Fruit fly (Drosophila melanogaster) whole organism, embryonic: ENCODE measurements around the gene CG46307.

Experiments
- Adf1 ChIP-seq: fragments of 200-800 bp; sonication (Bioruptor generic); IDR thresholded peaks from 2 replicates; pipeline ENCODE4 v1.3.6; 2022; ENCODE audit warnings: missing biosample characterization, missing genetic modification characterization
- Blimp-1 ChIP-seq: fragments of 200-800 bp; sonication (Bioruptor generic); optimal IDR thresholded peaks from 3 replicates; lab custom pipeline; 2018; ENCODE audit warnings: missing biosample characterization, missing genetic modification characterization, mild to moderate bottlenecking, moderate library complexity, missing genetic modification reagents
- CG10147 ChIP-seq: fragments of 200-800 bp; sonication (Bioruptor generic); optimal IDR thresholded peaks from 2 replicates; lab custom pipeline; 2019; ENCODE audit warnings: missing biosample characterization, mild to moderate bottlenecking, missing genetic modification characterization, moderate library complexity
- CG10565 ChIP-seq: fragments of 200-800 bp; sonication (Bioruptor generic); optimal IDR thresholded peaks from 3 replicates; lab custom pipeline; 2016; ENCODE audit warnings: missing biosample characterization, mild to moderate bottlenecking, missing genetic modification characterization
- CG13296 ChIP-seq: fragments of 200-800 bp; sonication (Bioruptor generic); optimal IDR thresholded peaks from 3 replicates; lab custom pipeline; 2018; ENCODE audit warnings: missing biosample characterization, mild to moderate bottlenecking, missing genetic modification characterization
- CG13894 ChIP-seq: fragments of 200-800 bp; sonication (Bioruptor generic); optimal IDR thresholded peaks from 3 replicates; lab custom pipeline; 2018; ENCODE audit warnings: missing biosample characterization, mild to moderate bottlenecking, missing genetic modification characterization, moderate library complexity
- CG14710 ChIP-seq: fragments of 200-800 bp; sonication (Bioruptor generic); optimal IDR thresholded peaks from 3 replicates; lab custom pipeline; 2019; ENCODE audit warnings: missing biosample characterization, mild to moderate bottlenecking, missing genetic modification characterization, moderate library complexity
- CG17186 ChIP-seq: fragments of 200-800 bp; sonication (Bioruptor generic); optimal IDR thresholded peaks from 3 replicates; lab custom pipeline; 2017; ENCODE audit warnings: missing biosample characterization, missing genetic modification reagents, missing genetic modification characterization
- CG17361 ChIP-seq: fragments of 200-800 bp; sonication (Bioruptor generic); IDR thresholded peaks from 3 replicates; pipeline ENCODE4 v1.3.6; 2022; ENCODE audit warnings: missing biosample characterization, missing genetic modification characterization
- CG2116 ChIP-seq: fragments of 200-800 bp; sonication (Bioruptor generic); optimal IDR thresholded peaks from 3 replicates; lab custom pipeline; 2018; ENCODE audit warnings: missing biosample characterization, mild to moderate bottlenecking, missing genetic modification characterization
- CG2120 ChIP-seq: fragments of 200-800 bp; sonication (Bioruptor generic); optimal IDR thresholded peaks from 3 replicates; lab custom pipeline; 2016; ENCODE audit warnings: missing biosample characterization, missing genetic modification characterization
- CG30020 ChIP-seq: fragments of 200-800 bp; optimal IDR thresholded peaks from 2 replicates; lab custom pipeline; 2019; ENCODE audit warnings: missing biosample characterization, mild to moderate bottlenecking, missing genetic modification characterization, moderate library complexity
- CG30403 ChIP-seq: fragments of 200-800 bp; sonication (Bioruptor generic); optimal IDR thresholded peaks from 3 replicates; lab custom pipeline; 2016; ENCODE audit warnings: missing biosample characterization, missing genetic modification characterization
- CG3281 ChIP-seq: fragments of 200-800 bp; sonication (Bioruptor generic); optimal IDR thresholded peaks from 3 replicates; lab custom pipeline; 2017; ENCODE audit warnings: missing biosample characterization, mild to moderate bottlenecking, missing genetic modification characterization
- CG6254 ChIP-seq: fragments of 200-800 bp; sonication (Bioruptor generic); optimal IDR thresholded peaks from 3 replicates; lab custom pipeline; 2017; ENCODE audit warnings: mild to moderate bottlenecking, missing biosample characterization, missing genetic modification reagents, missing genetic modification characterization
- CG6791 ChIP-seq: fragments of 200-800 bp; sonication (Bioruptor generic); IDR thresholded peaks from 3 replicates; pipeline ENCODE4 v1.3.6; 2022; ENCODE audit warnings: missing biosample characterization, missing genetic modification characterization; ENCODE audit not compliant: partially characterized antibody
- CG8290 ChIP-seq, 3 experiments: fragments of 200-800 bp; sonication (Bioruptor generic); optimal IDR thresholded peaks; 2 replicates each; lab custom pipeline; 2016 to 2019; ENCODE audit warnings: missing biosample characterization in 3 of 3, missing genetic modification characterization in 3 of 3, mild to moderate bottlenecking in 2 of 3, moderate library complexity in 1 of 3
- CG9797 ChIP-seq: fragments of 200-800 bp; sonication (Bioruptor generic); optimal IDR thresholded peaks from 3 replicates; lab custom pipeline; 2018; ENCODE audit warnings: missing biosample characterization, mild to moderate bottlenecking, missing genetic modification characterization
- Doc3 ChIP-seq: fragments of 200-800 bp; sonication (Bioruptor generic); IDR thresholded peaks from 3 replicates; pipeline ENCODE4 v1.3.6; 2022; ENCODE audit warnings: missing biosample characterization, missing genetic modification characterization; ENCODE audit not compliant: partially characterized antibody
- Fer2 ChIP-seq: fragments of 200-800 bp; sonication (Bioruptor generic); optimal IDR thresholded peaks from 2 replicates; lab custom pipeline; 2018; ENCODE audit warnings: missing biosample characterization, mild to moderate bottlenecking, missing genetic modification characterization, moderate library complexity
- GATAe ChIP-seq: fragments of 200-800 bp; sonication (Bioruptor generic); conservative IDR thresholded peaks from 2 replicates; pipeline ENCODE4 v1.3.6; 2022; ENCODE audit warnings: missing biosample characterization, missing genetic modification characterization
- Gug ChIP-seq: fragments of 200-800 bp; sonication (Bioruptor generic); IDR thresholded peaks from 4 replicates; pipeline ENCODE4 v1.3.6; 2022; ENCODE audit warnings: missing biosample characterization, missing genetic modification characterization
- Hand ChIP-seq: fragments of 200-800 bp; sonication (Bioruptor generic); optimal IDR thresholded peaks from 2 replicates; lab custom pipeline; 2017; ENCODE audit warnings: mild to moderate bottlenecking, missing biosample characterization, missing genetic modification reagents, missing genetic modification characterization
- Hey ChIP-seq: fragments of 200-800 bp; sonication (Bioruptor generic); optimal IDR thresholded peaks from 3 replicates; lab custom pipeline; 2018; ENCODE audit warnings: missing biosample characterization, mild to moderate bottlenecking, missing genetic modification characterization
- MESR4 ChIP-seq: fragments of 200-800 bp; sonication (Bioruptor generic); optimal IDR thresholded peaks from 2 replicates; lab custom pipeline; 2018; ENCODE audit warnings: missing biosample characterization, mild to moderate bottlenecking, missing genetic modification characterization, moderate library complexity
- Ravus ChIP-seq: fragments of 200-800 bp; sonication (Bioruptor generic); IDR thresholded peaks from 2 replicates; pipeline ENCODE4 v1.3.6; 2022; ENCODE audit warnings: missing biosample characterization, missing genetic modification characterization
- Sry-β ChIP-seq: fragments of 200-800 bp; sonication (Bioruptor generic); optimal IDR thresholded peaks from 2 replicates; lab custom pipeline; 2018; ENCODE audit warnings: missing biosample characterization, mild to moderate bottlenecking, missing genetic modification characterization, moderate library complexity
- Sry-δ ChIP-seq: fragments of 200-800 bp; sonication (Bioruptor generic); optimal IDR thresholded peaks from 2 replicates; lab custom pipeline; 2016; ENCODE audit warnings: missing biosample characterization, missing genetic modification characterization
- Vsx1 ChIP-seq: fragments of 200-800 bp; sonication (Bioruptor generic); optimal IDR thresholded peaks from 2 replicates; lab custom pipeline; 2017; ENCODE audit warnings: missing biosample characterization, mild to moderate bottlenecking, missing genetic modification characterization, missing genetic modification reagents
- ab ChIP-seq: fragments of 200-800 bp; sonication (Bioruptor generic); optimal IDR thresholded peaks from 2 replicates; lab custom pipeline; 2016; ENCODE audit warnings: missing biosample characterization, missing genetic modification characterization
- abd-A ChIP-seq: fragments of 200-800 bp; sonication (Bioruptor generic); optimal IDR thresholded peaks from 3 replicates; lab custom pipeline; 2019; ENCODE audit warnings: missing biosample characterization, mild to moderate bottlenecking, missing genetic modification characterization, moderate library complexity
- al ChIP-seq: fragments of 200-800 bp; sonication (Bioruptor generic); IDR thresholded peaks from 2 replicates; pipeline ENCODE4 v1.3.6; 2022; ENCODE audit warnings: missing biosample characterization, missing genetic modification characterization
- aop ChIP-seq: fragments of 200-800 bp; sonication (Bioruptor generic); IDR thresholded peaks from 2 replicates; pipeline ENCODE4 v1.3.6; 2022; ENCODE audit warnings: missing biosample characterization, missing genetic modification characterization
- cg ChIP-seq: fragments of 200-800 bp; sonication (Bioruptor generic); optimal IDR thresholded peaks from 3 replicates; lab custom pipeline; 2019; ENCODE audit warnings: missing biosample characterization, mild to moderate bottlenecking, missing genetic modification characterization, moderate library complexity
- emc ChIP-seq: fragments of 200-800 bp; sonication (Bioruptor generic); optimal IDR thresholded peaks from 2 replicates; lab custom pipeline; 2016; ENCODE audit warnings: missing biosample characterization, missing genetic modification characterization
- grau ChIP-seq: fragments of 200-800 bp; optimal IDR thresholded peaks from 3 replicates; lab custom pipeline; 2019; ENCODE audit warnings: missing biosample characterization, mild to moderate bottlenecking, missing genetic modification characterization, moderate library complexity
- kni ChIP-seq: fragments of 200-800 bp; sonication (Bioruptor generic); optimal IDR thresholded peaks from 3 replicates; lab custom pipeline; 2017; ENCODE audit warnings: mild to moderate bottlenecking, missing biosample characterization, missing genetic modification reagents, missing genetic modification characterization
- lola ChIP-seq, 3 experiments: fragments of >200 bp in 2 of 3; fragments of 200-800 bp in 1 of 3; sonication (Bioruptor generic) in 1 of 3; optimal IDR thresholded peaks; 2 replicates each; lab custom pipeline; 2017 to 2019; ENCODE audit warnings: missing biosample characterization in 3 of 3, missing genetic modification characterization in 3 of 3, mild to moderate bottlenecking in 1 of 3, moderate library complexity in 1 of 3
- pan ChIP-seq, 4 experiments: fragments of >200 bp in 3 of 4; fragments of 200-800 bp in 1 of 4; sonication (Bioruptor generic) in 1 of 4; optimal IDR thresholded peaks in 3 of 4; IDR thresholded peaks in 1 of 4; 2 replicates each; pipeline versions ENCODE4 v1.3.6 to Lab custom; 2017 to 2022; ENCODE audit warnings: missing biosample characterization in 2 of 4, missing genetic modification characterization in 2 of 4, mixed read lengths in 1 of 4
- pita ChIP-seq: fragments of 200-800 bp; sonication (Bioruptor generic); optimal IDR thresholded peaks from 2 replicates; lab custom pipeline; 2017; ENCODE audit warnings: missing biosample characterization, mild to moderate bottlenecking, missing genetic modification characterization
- pum ChIP-seq: fragments of 200-800 bp; sonication (Bioruptor generic); optimal IDR thresholded peaks from 2 replicates; lab custom pipeline; 2016; ENCODE audit warnings: missing biosample characterization, missing genetic modification characterization
- ro ChIP-seq: fragments of 200-800 bp; sonication (Bioruptor generic); IDR thresholded peaks from 2 replicates; pipeline ENCODE4 v1.3.6; 2022; ENCODE audit warnings: missing biosample characterization, missing genetic modification characterization
- shn ChIP-seq: fragments of 200-800 bp; sonication (Bioruptor generic); optimal IDR thresholded peaks from 3 replicates; lab custom pipeline; 2016; ENCODE audit warnings: missing biosample characterization, missing genetic modification characterization
- sob ChIP-seq: fragments of 200-800 bp; sonication (Bioruptor generic); IDR thresholded peaks from 2 replicates; pipeline ENCODE4 v1.3.6; 2022; ENCODE audit warnings: missing biosample characterization, missing genetic modification characterization
- unc-4 ChIP-seq: fragments of 200-800 bp; sonication (Bioruptor generic); IDR thresholded peaks from 2 replicates; pipeline ENCODE4 v1.3.6; 2022; ENCODE audit warnings: missing biosample characterization, missing genetic modification characterization; ENCODE audit not compliant: partially characterized antibody
- zfh2 ChIP-seq: fragments of 200-800 bp; sonication (Bioruptor generic); optimal IDR thresholded peaks from 2 replicates; lab custom pipeline; 2016; ENCODE audit warnings: missing biosample characterization, missing genetic modification characterization

Gene CG46307

DNA sequence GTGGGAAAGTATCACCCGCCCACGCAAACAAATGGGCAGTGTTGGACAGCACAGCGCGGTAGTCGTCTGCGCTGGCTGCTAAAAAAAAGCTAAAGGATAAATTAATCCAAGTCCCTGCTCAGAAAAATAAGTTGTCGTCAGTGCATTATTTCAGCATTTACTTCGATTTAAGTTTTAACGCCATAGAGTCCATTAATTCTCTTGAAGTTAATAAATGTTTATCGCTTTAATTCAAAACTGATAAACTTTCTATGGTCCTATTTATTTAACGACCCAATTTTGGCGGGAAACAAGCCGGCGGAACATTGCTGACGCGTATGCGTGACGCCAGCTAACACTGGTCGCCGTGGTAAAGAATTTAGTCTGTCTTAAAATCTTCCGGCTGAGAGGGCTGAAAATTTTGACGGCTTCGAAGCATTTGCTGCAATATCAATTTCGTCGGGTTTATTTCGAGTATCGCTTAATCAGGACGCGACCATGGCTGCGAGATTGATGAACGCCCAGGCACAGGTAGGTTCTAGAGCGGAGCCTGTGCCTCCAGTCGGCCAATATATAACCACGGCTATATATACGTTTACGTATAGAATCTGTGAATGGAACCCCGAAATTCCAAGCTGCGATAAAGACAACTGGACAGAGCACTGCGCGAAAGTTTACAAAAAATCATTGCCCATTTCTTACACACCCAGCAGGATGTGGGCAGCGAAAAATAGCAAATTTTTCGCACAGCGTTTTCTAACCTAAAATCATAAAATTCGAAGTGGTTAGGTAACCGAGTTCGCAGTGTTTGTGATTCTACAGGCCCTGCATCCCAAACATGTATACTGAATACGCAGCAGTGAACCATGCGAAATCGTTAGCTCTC lies 64.2 kb downstream of the CG46307 start, which contains the start of the genes mAcon1, CG43345 and CG43346 (continued):
- TF ChIP-seq CG17186 (peak; percentile 93), Gug (GFP tag; lab: Robert Waterston, UW) (peak; percentile 52; the same call in 3 of the 4 replicates), CG10147 (GFP tag; lab: Kevin White, UChicago) (peak; percentile 81), Hey (tag; lab: Kevin White, UChicago) (no peak), grau (tag; lab: Kevin White, UChicago) (peak; percentile 83), Sry-δ (peak; percentile 67), Blimp-1 (GFP tag; lab: Kevin White, UChicago) (no peak), Vsx1 (GFP tag; lab: Kevin White, UChicago) (no peak), CG8290 (GFP tag; optimal IDR thresholded peaks at IDR 0.05; lab: Kevin White, UChicago) (peak; percentile 68), CG8290 (tag; optimal IDR thresholded peaks at IDR 0.05; lab: Kevin White, UChicago) (peak in 1 of 2 experiments; percentile 49), CG2120 (GFP tag; lab: Kevin White, UChicago) (peak; percentile 93), abd-A (tag; lab: Kevin White, UChicago) (no peak), CG13894 (tag; lab: Kevin White, UChicago) (no peak), CG17361 (GFP tag; lab: Robert Waterston, UW) (no peak; the same call in 2 of the 3 replicates), CG6791 (GFP tag; lab: Robert Waterston, UW) (no peak), pum (GFP tag; lab: Kevin White, UChicago) (peak; percentile 90), CG30403 (peak; percentile 87), CG13296 (GFP tag; lab: Kevin White, UChicago) (peak; percentile 82), CG14710 (tag; lab: Kevin White, UChicago) (peak; percentile 86), Doc3 (GFP tag; lab: Robert Waterston, UW) (no peak), GATAe (GFP tag; lab: Robert Waterston, UW) (no peak; the same call in 1 of the 2 replicates), CG10565 (GFP tag; lab: Kevin White, UChicago) (peak; percentile 16), CG6254 (GFP tag; lab: Kevin White, UChicago) (peak; percentile 24), CG9797 (peak; percentile 61), MESR4 (GFP tag; lab: Kevin White, UChicago) (peak; percentile 27), Sry-β (GFP tag; lab: Kevin White, UChicago) (peak; percentile 99), zfh2 (GFP tag; lab: Kevin White, UChicago) (peak; percentile 94), Adf1 (GFP tag; lab: Robert Waterston, UW) (peak; percentile 32), kni (peak; percentile 79), ab (GFP tag; lab: Kevin White, UChicago) (peak; percentile 61), cg (GFP tag; lab: Kevin White, UChicago) (no peak), emc (GFP tag; lab: Kevin White, UChicago) (peak; percentile 84), lola (GFP tag; optimal IDR thresholded peaks at IDR 0.05; lab: Kevin White, UChicago) (peak in 1 of 3 experiments; percentile 76), CG2116 (peak; percentile 60), CG3281 (GFP tag; lab: Kevin White, UChicago) (peak; percentile 86), Fer2 (tag; lab: Kevin White, UChicago) (peak; percentile 70), aop (GFP tag; lab: Robert Waterston, UW) (no peak), ro (GFP tag; lab: Robert Waterston, UW) (no peak), pita (GFP tag; lab: Kevin White, UChicago) (no peak), sob (GFP tag; lab: Robert Waterston, UW) (peak; percentile 78), shn (GFP tag; lab: Kevin White, UChicago) (peak; percentile 92), al (GFP tag; lab: Robert Waterston, UW) (peak; percentile 73), unc-4 (GFP tag; lab: Robert Waterston, UW) (no peak), Hand (GFP tag; lab: Kevin White, UChicago) (no peak), CG30020 (tag; lab: Kevin White, UChicago) (peak; percentile 69), pan (optimal IDR thresholded peaks at IDR 0.05; lab: Kevin White, UChicago) (no peak), pan (GFP tag; optimal IDR thresholded peaks at IDR 0.05 in 1 of 2, IDR thresholded peaks at IDR 0.05 in 1 of 2) (no peak), Ravus (GFP tag; lab: Robert Waterston, UW) (no peak)
